Worm (Caenorhabditis elegans) whole organism, midembryonic: Measurements from ENCODE around the gene T25D1.2.

Experiments
- T22C8.4 ChIP-seq: fragments of 200-800 bp; sonication (Bioruptor generic); IDR thresholded peaks from 2 replicates; pipeline ENCODE4 v1.3.6; 2022; ENCODE audit warnings: missing genetic modification characterization, missing compliant biosample characterization
- cog-1 ChIP-seq: sonication (generic microtip); optimal IDR thresholded peaks from 2 replicates; lab custom pipeline; 2016; ENCODE audit warnings: missing genetic modification characterization, missing compliant biosample characterization
- klf-2 ChIP-seq: fragments of 200-800 bp; sonication (Bioruptor generic); conservative IDR thresholded peaks from 2 replicates; pipeline ENCODE4 v1.3.6; 2022; ENCODE audit warnings: missing genetic modification reagents, missing genetic modification characterization, missing compliant biosample characterization
- ref-1 ChIP-seq: fragments of 200-800 bp; sonication (Bioruptor generic); conservative IDR thresholded peaks from 2 replicates; pipeline ENCODE4 v1.3.6; 2022; ENCODE audit warnings: missing genetic modification reagents, missing genetic modification characterization, missing compliant biosample characterization
- tab-1 ChIP-seq: fragments of 200-800 bp; sonication (Bioruptor generic); IDR thresholded peaks from 2 replicates; pipeline ENCODE4 v1.3.6; 2022; ENCODE audit warnings: missing genetic modification characterization, missing compliant biosample characterization
- ztf-29 ChIP-seq: fragments of 200-800 bp; sonication (Bioruptor generic); IDR thresholded peaks from 2 replicates; pipeline ENCODE4 v1.3.6; 2022; ENCODE audit warnings: missing genetic modification reagents, missing genetic modification characterization, missing compliant biosample characterization

ce11 chrX:16540374-16540773, 25.0 kb downstream of the T25D1.2 start, which contains the start of gene osm-1:
- TF ChIP-seq ztf-29 (GFP tag; lab: Robert Waterston, UW) (no peak), cog-1 (tag; lab: Kevin White, UChicago) (no peak), klf-2 (GFP tag; lab: Robert Waterston, UW) (no peak), ref-1 (GFP tag; lab: Robert Waterston, UW) (no peak), tab-1 (GFP tag; lab: Robert Waterston, UW) (no peak), T22C8.4 (GFP tag; lab: Robert Waterston, UW) (no peak)
